Worm (Caenorhabditis elegans): ENCODE measurements around the gene srz-29.

ce11 chrIV:13623533-13623932 lies 22.2 kb downstream of the srz-29 start, which contains the start of gene C08F11.1:
- no peak for TF ChIP-seq ceh-16 (tag; optimal IDR thresholded peaks at IDR 0.05)
- TF ChIP-seq blmp-1 (tag; optimal IDR thresholded peaks at IDR 0.05; ENCODE audit: insufficient read depth) = no peak
- TF ChIP-seq sem-4 (tag; optimal IDR thresholded peaks at IDR 0.05) = no peak

Measured in whole organism, L2 larva.